Fruit fly (Drosophila melanogaster): ENCODE measurements around the gene CG3164.

CG3164 gene

DNA sequence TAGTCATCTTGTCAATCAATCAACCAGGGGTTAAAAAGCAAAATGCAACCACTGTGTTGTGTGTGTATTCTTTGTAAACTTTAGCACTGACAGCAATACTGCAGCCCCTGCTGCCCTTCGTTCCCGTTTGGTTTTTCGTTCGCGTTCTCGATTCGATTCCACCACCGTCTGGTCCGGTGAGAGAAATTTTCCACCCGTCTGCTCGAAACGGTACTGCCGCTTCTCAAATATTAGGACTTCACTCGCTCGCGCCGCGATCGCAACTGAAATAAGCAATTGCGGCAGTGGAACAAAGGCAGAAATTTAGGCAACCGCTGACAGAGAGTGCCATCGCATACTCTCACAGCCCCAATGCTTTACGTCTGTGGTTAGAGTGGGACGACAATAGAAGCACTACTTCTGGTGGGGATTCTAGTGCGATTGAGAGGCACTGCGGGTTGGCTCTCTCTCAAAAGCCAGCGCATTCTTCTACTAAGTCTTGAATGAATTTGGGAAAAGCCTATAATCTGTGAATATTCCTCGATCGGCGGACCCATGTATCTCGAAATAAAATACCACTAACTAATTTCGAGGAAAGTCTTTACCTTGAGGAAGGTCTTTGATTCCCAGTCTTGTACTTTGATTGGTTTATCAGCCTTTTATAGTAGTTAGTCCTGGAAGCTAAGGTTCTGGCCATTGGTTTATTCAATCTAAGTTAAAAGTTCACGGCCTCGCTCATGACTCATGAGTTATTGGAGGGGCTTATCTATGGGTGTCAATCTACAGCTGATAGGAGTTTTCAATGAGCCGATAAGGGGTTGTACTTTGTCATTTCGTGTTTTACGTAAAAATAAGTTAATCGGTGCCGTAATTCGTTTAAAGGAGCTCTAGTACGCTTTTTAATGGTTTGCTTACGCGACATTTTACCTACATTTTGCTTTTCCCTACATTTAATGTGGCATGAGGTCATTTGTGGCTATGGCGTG lies 1.3 kb downstream of the CG3164 start (continued):
- TF ChIP-seq tap (tag; optimal IDR thresholded peaks at IDR 0.05) (peak; percentile 8), oc (tag; optimal IDR thresholded peaks at IDR 0.05) (peak; percentile 64), Vsx1 (GFP tag; optimal IDR thresholded peaks at IDR 0.05) (peak; percentile 25), Antp (GFP tag; optimal IDR thresholded peaks at IDR 0.05) (no peak), CG31441 (GFP tag; IDR thresholded peaks at IDR 0.05) (peak; percentile 38; the same call in 1 of the 2 replicates), CG1647 (GFP tag; optimal IDR thresholded peaks at IDR 0.05) (peak; percentile 0), CG11504 (tag; optimal IDR thresholded peaks at IDR 0.05) (no peak), CG16815 (GFP tag; optimal IDR thresholded peaks at IDR 0.05) (no peak), CG11560 (tag; IDR thresholded peaks at IDR 0.05) (no peak), CG18764 (GFP tag; optimal IDR thresholded peaks at IDR 0.05) (no peak), CG4282 (GFP tag; optimal IDR thresholded peaks at IDR 0.05) (no peak), sug (tag; optimal IDR thresholded peaks at IDR 0.05) (peak; percentile 59), CG4707 (GFP tag; optimal IDR thresholded peaks at IDR 0.05) (peak; percentile 64), Dref (GFP tag; IDR thresholded peaks at IDR 0.05) (no peak), CG12104 (GFP tag; optimal IDR thresholded peaks at IDR 0.05) (no peak), CG10147 (GFP tag; optimal IDR thresholded peaks at IDR 0.05) (peak; percentile 34), Camta (GFP tag; optimal IDR thresholded peaks at IDR 0.05) (no peak), CG12155 (GFP tag; optimal IDR thresholded peaks at IDR 0.05) (peak; percentile 34), Ssrp (tag; optimal IDR thresholded peaks at IDR 0.05) (no peak), Hmr (GFP tag; optimal IDR thresholded peaks at IDR 0.05) (peak; percentile 57), CG30403 (GFP tag; optimal IDR thresholded peaks at IDR 0.05) (no peak), CG10654 (GFP tag; optimal IDR thresholded peaks at IDR 0.05) (no peak), TFAM (GFP tag; optimal IDR thresholded peaks at IDR 0.05) (no peak), MESR4 (GFP tag; optimal IDR thresholded peaks at IDR 0.05) (peak; percentile 13), ash1 (GFP tag; optimal IDR thresholded peaks at IDR 0.05) (peak; percentile 33), kni (GFP tag; optimal IDR thresholded peaks at IDR 0.05) (peak; percentile 77), CG9932 (GFP tag; IDR thresholded peaks at IDR 0.05) (no peak; the same call in 1 of the 2 replicates), ind (GFP tag; optimal IDR thresholded peaks at IDR 0.05) (no peak), dpn (GFP tag; optimal IDR thresholded peaks at IDR 0.05) (peak in 1 of 2 experiments; percentile 14), bowl (GFP tag; IDR thresholded peaks at IDR 0.05) (peak; percentile 57; the same call in 1 of the 2 replicates), Med (GFP tag) (peak; percentile 96), HmgD (GFP tag; optimal IDR thresholded peaks at IDR 0.05) (peak; percentile 20), CG4360 (GFP tag; IDR thresholded peaks at IDR 0.05) (0 out of 2 replicates have a peak, but pooled peaks have one; percentile 33), slp2 (GFP tag; optimal IDR thresholded peaks at IDR 0.05) (no peak), CG3847 (GFP tag; IDR thresholded peaks at IDR 0.05) (no peak), Taf1 (GFP tag; IDR thresholded peaks at IDR 0.05) (0 out of 2 replicates have a peak, but pooled peaks have one; percentile 8), Trl (optimal IDR thresholded peaks at IDR 0.05) (peak; percentile 88 to 90), Trl (GFP tag; optimal IDR thresholded peaks at IDR 0.05) (peak; percentile 50), Fer3 (tag; optimal IDR thresholded peaks at IDR 0.05) (peak; percentile 34), Hr3 (GFP tag; optimal IDR thresholded peaks at IDR 0.05) (no peak), Blimp-1 (GFP tag; optimal IDR thresholded peaks at IDR 0.05) (peak; percentile 20), CG8290 (GFP tag; optimal IDR thresholded peaks at IDR 0.05) (peak; percentile 41), CG8290 (tag; optimal IDR thresholded peaks at IDR 0.05) (peak; percentile 21 to 82), zen2 (GFP tag; IDR thresholded peaks at IDR 0.05; ENCODE audit: partially characterized antibody) (no peak), CG3995 (GFP tag; optimal IDR thresholded peaks at IDR 0.05) (no peak), Scr (GFP tag; IDR thresholded peaks at IDR 0.05; ENCODE audit: partially characterized antibody) (no peak), Sry-β (GFP tag; optimal IDR thresholded peaks at IDR 0.05) (no peak), CG10979 (tag; optimal IDR thresholded peaks at IDR 0.05) (peak; percentile 25), pum (GFP tag; optimal IDR thresholded peaks at IDR 0.05) (no peak)

Measured in whole organism, embryonic.